Fruit fly (Drosophila melanogaster) whole organism, embryonic: ENCODE results near the gene Rab3GAP1.

Source experiments
- Atf6 ChIP-seq: fragments of 200-800 bp; sonication (Bioruptor generic); IDR thresholded peaks from 2 replicates; pipeline ENCODE4 v1.3.6; 2022; ENCODE audit warnings: missing biosample characterization, missing genetic modification characterization
- B-H1 ChIP-seq: fragments of 200-800 bp; sonication (Bioruptor generic); IDR thresholded peaks from 3 replicates; pipeline ENCODE4 v1.3.6; 2022; ENCODE audit warnings: missing biosample characterization, missing genetic modification characterization
- CG10147 ChIP-seq: fragments of 200-800 bp; sonication (Bioruptor generic); optimal IDR thresholded peaks from 2 replicates; lab custom pipeline; 2019; ENCODE audit warnings: missing biosample characterization, mild to moderate bottlenecking, missing genetic modification characterization, moderate library complexity
- CG10366 ChIP-seq: fragments of 200-800 bp; sonication (Bioruptor generic); IDR thresholded peaks from 2 replicates; pipeline ENCODE4 v1.3.6; 2022; ENCODE audit warnings: missing biosample characterization, missing genetic modification characterization
- CG12104 ChIP-seq: fragments of 200-800 bp; sonication (Bioruptor generic); optimal IDR thresholded peaks from 3 replicates; lab custom pipeline; 2016; ENCODE audit warnings: missing biosample characterization, missing genetic modification characterization
- CG1529 ChIP-seq: fragments of 200-800 bp; sonication (Bioruptor generic); optimal IDR thresholded peaks from 3 replicates; lab custom pipeline; 2018; ENCODE audit warnings: missing biosample characterization, missing genetic modification characterization
- CG15696 ChIP-seq: fragments of 200-800 bp; sonication (Bioruptor generic); optimal IDR thresholded peaks from 2 replicates; lab custom pipeline; 2019; ENCODE audit warnings: missing biosample characterization, mild to moderate bottlenecking, missing genetic modification characterization, moderate library complexity
- CG16779 ChIP-seq: fragments of 200-800 bp; sonication (Bioruptor generic); IDR thresholded peaks from 2 replicates; pipeline ENCODE4 v1.3.6; 2022; ENCODE audit warnings: missing biosample characterization, missing genetic modification characterization
- CG17802 ChIP-seq: fragments of 200-800 bp; sonication (Bioruptor generic); optimal IDR thresholded peaks from 2 replicates; lab custom pipeline; 2018; ENCODE audit warnings: missing biosample characterization, mild to moderate bottlenecking, missing genetic modification characterization, moderate library complexity
- CG32532 ChIP-seq: fragments of 200-800 bp; sonication (Bioruptor generic); IDR thresholded peaks from 2 replicates; pipeline ENCODE4 v1.3.6; 2022; ENCODE audit warnings: missing biosample characterization, missing genetic modification characterization
- CG6272 ChIP-seq: fragments of 200-800 bp; sonication (Bioruptor generic); IDR thresholded peaks from 2 replicates; pipeline ENCODE4 v1.3.6; 2022; ENCODE audit warnings: missing biosample characterization, missing genetic modification characterization
- CG8478 ChIP-seq: fragments of >200 bp; optimal IDR thresholded peaks from 2 replicates; lab custom pipeline; 2018
- CTCF ChIP-seq: fragments of 200-800 bp; sonication (Bioruptor generic); optimal IDR thresholded peaks from 2 replicates; lab custom pipeline; 2017; ENCODE audit warnings: missing biosample characterization, mild to moderate bottlenecking, missing genetic modification characterization, moderate library complexity
- Dref ChIP-seq: fragments of 200-800 bp; sonication (Bioruptor generic); IDR thresholded peaks from 2 replicates; pipeline ENCODE4 v1.3.6; 2022; ENCODE audit warnings: missing biosample characterization, missing genetic modification characterization
- Eip74EF ChIP-seq, 2 experiments: fragments of 200-800 bp in 1 of 2; fragments of >200 bp in 1 of 2; sonication (Bioruptor generic) in 1 of 2; optimal IDR thresholded peaks; 2 replicates each; lab custom pipeline; 2017 to 2019; ENCODE audit warnings: missing biosample characterization in 2 of 2, missing genetic modification characterization in 2 of 2, mild to moderate bottlenecking in 1 of 2, moderate library complexity in 1 of 2
- Hey ChIP-seq: fragments of 200-800 bp; sonication (Bioruptor generic); optimal IDR thresholded peaks from 3 replicates; lab custom pipeline; 2018; ENCODE audit warnings: missing biosample characterization, mild to moderate bottlenecking, missing genetic modification characterization
- Kr ChIP-seq: fragments of 200-800 bp; sonication (Bioruptor generic); optimal IDR thresholded peaks from 2 replicates; lab custom pipeline; 2017; ENCODE audit warnings: missing biosample characterization, mild to moderate bottlenecking, missing genetic modification characterization
- Med ChIP-seq: fragments of 200-800 bp; sonication (Bioruptor generic); peaks from one replicate; lab custom pipeline; 2016; ENCODE audit warnings: missing biosample characterization, missing genetic modification characterization, mild to moderate bottlenecking, inconsistent platforms, moderate library complexity
- Meics ChIP-seq: fragments of 200-800 bp; sonication (Bioruptor generic); optimal IDR thresholded peaks from 2 replicates; lab custom pipeline; 2017; ENCODE audit warnings: missing biosample characterization, mild to moderate bottlenecking, missing genetic modification characterization
- Rfx ChIP-seq: fragments of 200-800 bp; sonication (Bioruptor generic); IDR thresholded peaks from 2 replicates; pipeline ENCODE4 v1.3.6; 2022; ENCODE audit warnings: missing biosample characterization, missing genetic modification characterization
- Trl ChIP-seq, 3 experiments: fragments of >200 bp in 2 of 3; fragments of 200-800 bp in 1 of 3; sonication (Bioruptor generic) in 1 of 3; optimal IDR thresholded peaks; 2 replicates in 1 of 3; 3 replicates in 2 of 3; lab custom pipeline; 2016 to 2017; ENCODE audit warnings: missing biosample characterization in 1 of 3, missing genetic modification characterization in 1 of 3
- al ChIP-seq: fragments of 200-800 bp; sonication (Bioruptor generic); IDR thresholded peaks from 2 replicates; pipeline ENCODE4 v1.3.6; 2022; ENCODE audit warnings: missing biosample characterization, missing genetic modification characterization
- bigmax ChIP-seq: fragments of 200-800 bp; sonication (Bioruptor generic); optimal IDR thresholded peaks from 2 replicates; lab custom pipeline; 2018; ENCODE audit warnings: missing biosample characterization, mild to moderate bottlenecking, missing genetic modification characterization
- bsh ChIP-seq, 2 experiments: fragments of 200-800 bp; sonication (Bioruptor generic); optimal IDR thresholded peaks; 2 replicates each; lab custom pipeline; 2017 to 2018; ENCODE audit warnings: mild to moderate bottlenecking in 2 of 2, missing biosample characterization in 2 of 2, missing genetic modification characterization in 2 of 2, moderate library complexity in 1 of 2
- chinmo ChIP-seq: fragments of 200-800 bp; sonication (Bioruptor generic); IDR thresholded peaks from 4 replicates; pipeline ENCODE4 v1.3.6; 2022; ENCODE audit warnings: missing biosample characterization, missing genetic modification characterization; ENCODE audit not compliant: partially characterized antibody
- cwo ChIP-seq: fragments of 200-800 bp; sonication (Bioruptor generic); optimal IDR thresholded peaks from 3 replicates; lab custom pipeline; 2017; ENCODE audit warnings: missing biosample characterization, missing genetic modification characterization, mild to moderate bottlenecking, moderate library complexity, missing genetic modification reagents
- danr ChIP-seq: fragments of 200-800 bp; sonication (Bioruptor generic); IDR thresholded peaks from 2 replicates; pipeline ENCODE4 v1.3.6; 2022; ENCODE audit warnings: missing biosample characterization, missing genetic modification characterization
- disco-r ChIP-seq: fragments of 200-800 bp; sonication (Bioruptor generic); optimal IDR thresholded peaks from 2 replicates; lab custom pipeline; 2016; ENCODE audit warnings: missing biosample characterization, missing genetic modification characterization
- fd96Cb ChIP-seq: fragments of 200-800 bp; sonication (Bioruptor generic); optimal IDR thresholded peaks from 2 replicates; lab custom pipeline; 2018; ENCODE audit warnings: missing biosample characterization, mild to moderate bottlenecking, missing genetic modification characterization, moderate library complexity
- ftz-f1 ChIP-seq: fragments of 200-800 bp; sonication (Bioruptor generic); optimal IDR thresholded peaks from 2 replicates; lab custom pipeline; 2016; ENCODE audit warnings: missing biosample characterization, missing genetic modification characterization
- gce ChIP-seq: fragments of 200-800 bp; sonication (Bioruptor generic); IDR thresholded peaks from 3 replicates; pipeline ENCODE4 v1.3.6; 2022; ENCODE audit warnings: missing biosample characterization, missing genetic modification characterization
- gem ChIP-seq: fragments of 200-800 bp; sonication (Bioruptor generic); optimal IDR thresholded peaks from 2 replicates; lab custom pipeline; 2019; ENCODE audit warnings: missing biosample characterization, mild to moderate bottlenecking, missing genetic modification characterization, moderate library complexity
- jing ChIP-seq: fragments of 200-800 bp; sonication (Bioruptor generic); optimal IDR thresholded peaks from 2 replicates; lab custom pipeline; 2018; ENCODE audit warnings: missing biosample characterization, mild to moderate bottlenecking, missing genetic modification characterization
- kah ChIP-seq: fragments of 200-800 bp; sonication (Bioruptor generic); optimal IDR thresholded peaks from 2 replicates; lab custom pipeline; 2018; ENCODE audit warnings: missing biosample characterization, mild to moderate bottlenecking, missing genetic modification characterization
- kni ChIP-seq: fragments of 200-800 bp; sonication (Bioruptor generic); optimal IDR thresholded peaks from 3 replicates; lab custom pipeline; 2017; ENCODE audit warnings: mild to moderate bottlenecking, missing biosample characterization, missing genetic modification reagents, missing genetic modification characterization
- lab ChIP-seq: fragments of 200-800 bp; sonication (Bioruptor generic); optimal IDR thresholded peaks from 3 replicates; lab custom pipeline; 2017; ENCODE audit warnings: missing biosample characterization, missing genetic modification characterization, mild to moderate bottlenecking, moderate library complexity, missing genetic modification reagents
- lov ChIP-seq, 2 experiments: fragments of 200-800 bp in 1 of 2; fragments of >200 bp in 1 of 2; sonication (Bioruptor generic) in 1 of 2; IDR thresholded peaks in 1 of 2; optimal IDR thresholded peaks in 1 of 2; 2 replicates in 1 of 2; 3 replicates in 1 of 2; pipeline versions ENCODE4 v1.3.6 to Lab custom; 2017 to 2022; ENCODE audit warnings: missing biosample characterization in 1 of 2, missing genetic modification characterization in 1 of 2
- maf-S ChIP-seq: fragments of 200-800 bp; sonication (Bioruptor generic); optimal IDR thresholded peaks from 2 replicates; lab custom pipeline; 2016; ENCODE audit warnings: missing biosample characterization, missing genetic modification characterization
- pita ChIP-seq: fragments of 200-800 bp; sonication (Bioruptor generic); optimal IDR thresholded peaks from 2 replicates; lab custom pipeline; 2017; ENCODE audit warnings: missing biosample characterization, mild to moderate bottlenecking, missing genetic modification characterization
- scrt ChIP-seq: fragments of 200-800 bp; sonication (Bioruptor generic); optimal IDR thresholded peaks from 2 replicates; lab custom pipeline; 2018; ENCODE audit warnings: missing biosample characterization, mild to moderate bottlenecking, missing genetic modification characterization, moderate library complexity
- slbo ChIP-seq: fragments of 200-800 bp; sonication (Bioruptor generic); IDR thresholded peaks from 2 replicates; pipeline ENCODE4 v1.3.6; 2022; ENCODE audit warnings: missing biosample characterization, missing genetic modification characterization
- so ChIP-seq: fragments of 200-800 bp; sonication (Bioruptor generic); IDR thresholded peaks from 3 replicates; pipeline ENCODE4 v1.3.6; 2022; ENCODE audit warnings: missing biosample characterization, missing genetic modification characterization
- stc ChIP-seq: fragments of 200-800 bp; sonication (Bioruptor generic); IDR thresholded peaks from 2 replicates; pipeline ENCODE4 v1.3.6; 2022; ENCODE audit warnings: missing biosample characterization, missing genetic modification characterization
- toy ChIP-seq: fragments of 200-800 bp; sonication (Bioruptor generic); IDR thresholded peaks from 2 replicates; pipeline ENCODE4 v1.3.6; 2022; ENCODE audit warnings: missing biosample characterization, missing genetic modification characterization
- trh ChIP-seq: fragments of 200-800 bp; sonication (Bioruptor generic); optimal IDR thresholded peaks from 2 replicates; lab custom pipeline; 2016; ENCODE audit warnings: missing biosample characterization, missing genetic modification characterization
- wek ChIP-seq: fragments of 200-800 bp; sonication (Bioruptor generic); optimal IDR thresholded peaks from 3 replicates; lab custom pipeline; 2018; ENCODE audit warnings: missing biosample characterization, mild to moderate bottlenecking, missing genetic modification characterization, moderate library complexity
- wor ChIP-seq: fragments of 200-800 bp; sonication (Bioruptor generic); IDR thresholded peaks from 2 replicates; pipeline ENCODE4 v1.3.6; 2022; ENCODE audit warnings: missing biosample characterization, missing genetic modification characterization
- zen ChIP-seq: fragments of 200-800 bp; sonication (Bioruptor generic); optimal IDR thresholded peaks from 3 replicates; lab custom pipeline; 2018; ENCODE audit warnings: missing biosample characterization, mild to moderate bottlenecking, missing genetic modification characterization, moderate library complexity
- zf30C ChIP-seq: fragments of 200-800 bp; sonication (Bioruptor generic); optimal IDR thresholded peaks from 3 replicates; lab custom pipeline; 2018; ENCODE audit warnings: missing biosample characterization, mild to moderate bottlenecking, missing genetic modification characterization
- zfh2 ChIP-seq: fragments of 200-800 bp; sonication (Bioruptor generic); optimal IDR thresholded peaks from 2 replicates; lab custom pipeline; 2016; ENCODE audit warnings: missing biosample characterization, missing genetic modification characterization

Gene Rab3GAP1

DNA sequence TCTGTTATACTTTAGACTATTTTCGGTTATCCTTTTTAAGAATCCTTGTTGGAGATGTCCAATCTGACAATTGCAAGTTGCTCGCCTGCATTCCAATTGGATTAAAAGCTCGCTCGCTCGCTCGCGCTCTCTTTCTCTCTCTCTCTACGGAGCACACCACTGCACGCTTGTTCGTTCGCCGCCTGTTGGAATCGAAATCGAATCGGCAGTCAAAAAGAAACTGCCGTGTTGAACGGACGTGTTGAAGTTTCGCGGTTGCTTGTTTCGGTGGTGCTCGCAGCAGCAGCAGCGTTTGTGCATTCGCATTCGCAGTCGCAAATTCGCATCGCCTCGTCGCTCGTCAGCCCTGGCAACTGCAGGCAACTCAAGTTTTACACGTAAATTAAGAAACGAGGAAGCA is 40.1 kb upstream of the Rab3GAP1 start, which contains the start of gene chinmo (continued):
- no peak for TF ChIP-seq CG12104 (GFP tag; lab: Kevin White, UChicago)
- TF ChIP-seq ftz-f1 (GFP tag; lab: Kevin White, UChicago): peak; percentile 72
- no peak for TF ChIP-seq gem (tag; lab: Kevin White, UChicago)
- peak; percentile 21 for TF ChIP-seq CTCF (GFP tag; lab: Kevin White, UChicago)
- TF ChIP-seq so (GFP tag; lab: Robert Waterston, UW): 0 out of 3 replicates have a peak, but pooled peaks have one; percentile 21
- peak in 1 of 2 experiments; percentile 22 for TF ChIP-seq bsh (GFP tag; optimal IDR thresholded peaks at IDR 0.05; lab: Kevin White, UChicago)
- 0 out of 3 replicates have a peak, but pooled peaks have one; percentile 14 for TF ChIP-seq gce (GFP tag; lab: Robert Waterston, UW)
- TF ChIP-seq Trl (optimal IDR thresholded peaks at IDR 0.05; lab: Kevin White, UChicago): peak; percentile 82 to 94
- peak; percentile 16 for TF ChIP-seq Trl (GFP tag; optimal IDR thresholded peaks at IDR 0.05; lab: Kevin White, UChicago)
- no peak for TF ChIP-seq wor (GFP tag; lab: Robert Waterston, UW)
- TF ChIP-seq CG16779 (GFP tag; lab: Robert Waterston, UW): peak; percentile 68
- TF ChIP-seq kah (GFP tag; lab: Kevin White, UChicago): peak; percentile 26
- peak; percentile 17 for TF ChIP-seq CG10147
- TF ChIP-seq zen: no peak
- 0 out of 2 replicates have a peak, but pooled peaks have one; percentile 11 for TF ChIP-seq CG10366 (GFP tag; lab: Robert Waterston, UW)
- no peak for TF ChIP-seq B-H1 (GFP tag; lab: Robert Waterston, UW)
- TF ChIP-seq lov (optimal IDR thresholded peaks at IDR 0.05; lab: Kevin White, UChicago): no peak
- TF ChIP-seq lov (GFP tag; IDR thresholded peaks at IDR 0.05; lab: Robert Waterston, UW): no peak
- TF ChIP-seq pita (GFP tag; lab: Kevin White, UChicago): no peak
- TF ChIP-seq Atf6 (GFP tag; lab: Robert Waterston, UW): 0 out of 2 replicates have a peak, but pooled peaks have one; percentile 12
- peak; percentile 26; the same call in 1 of the 2 replicates for TF ChIP-seq slbo (GFP tag; lab: Robert Waterston, UW)
- TF ChIP-seq CG32532 (GFP tag; lab: Robert Waterston, UW): peak; percentile 19; the same call in 1 of the 2 replicates
- no peak for TF ChIP-seq kni (GFP tag; lab: Kevin White, UChicago)
- no peak for TF ChIP-seq danr
- no peak for TF ChIP-seq CG15696 (tag; lab: Kevin White, UChicago)
- no peak for TF ChIP-seq wek (GFP tag; lab: Kevin White, UChicago)
- no peak for TF ChIP-seq Dref (GFP tag; lab: Robert Waterston, UW)
- no peak for TF ChIP-seq jing (GFP tag; lab: Kevin White, UChicago)
- TF ChIP-seq CG6272 (GFP tag; lab: Robert Waterston, UW): no peak
- peak; percentile 90 for TF ChIP-seq Med
- no peak for TF ChIP-seq CG1529 (GFP tag; lab: Kevin White, UChicago)
- peak; percentile 30 for TF ChIP-seq Meics (GFP tag; lab: Kevin White, UChicago)
- TF ChIP-seq zf30C (GFP tag; lab: Kevin White, UChicago): no peak
- no peak for TF ChIP-seq zfh2 (GFP tag; lab: Kevin White, UChicago)
- TF ChIP-seq Hey: no peak
- TF ChIP-seq al (GFP tag; lab: Robert Waterston, UW): no peak
- no peak for TF ChIP-seq trh (GFP tag; lab: Kevin White, UChicago)
- TF ChIP-seq chinmo (GFP tag; lab: Robert Waterston, UW): peak; percentile 100
- TF ChIP-seq scrt (GFP tag; lab: Kevin White, UChicago): peak; percentile 63
- peak; percentile 57; the same call in 1 of the 2 replicates for TF ChIP-seq stc (GFP tag; lab: Robert Waterston, UW)
- no peak for TF ChIP-seq maf-S
- no peak for TF ChIP-seq CG8478 (lab: Kevin White, UChicago)
- peak; percentile 18 for TF ChIP-seq cwo (GFP tag; lab: Kevin White, UChicago)
- TF ChIP-seq Kr: no peak
- TF ChIP-seq disco-r (GFP tag; lab: Kevin White, UChicago): no peak
- no peak for TF ChIP-seq fd96Cb (tag; lab: Kevin White, UChicago)
- TF ChIP-seq Eip74EF (GFP tag; optimal IDR thresholded peaks at IDR 0.05; lab: Kevin White, UChicago): peak in 1 of 2 experiments; percentile 25
- no peak for TF ChIP-seq bigmax (GFP tag; lab: Kevin White, UChicago)
- peak; percentile 40; the same call in 1 of the 2 replicates for TF ChIP-seq Rfx (GFP tag; lab: Robert Waterston, UW)
- no peak for TF ChIP-seq toy (GFP tag; lab: Robert Waterston, UW)
- TF ChIP-seq CG17802 (tag; lab: Kevin White, UChicago): no peak
- TF ChIP-seq lab (GFP tag; lab: Kevin White, UChicago): peak; percentile 50
